Worm (Caenorhabditis elegans) whole organism, young adult: ENCODE data around the gene T02E9.6.

ENCODE experiments used
- B0261.1 ChIP-seq: sonication (generic microtip); optimal IDR thresholded peaks from 2 replicates; lab custom pipeline; 2016; ENCODE audit warnings: mild to moderate bottlenecking, missing genetic modification characterization, moderate library complexity, missing compliant biosample characterization
- B0336.3 ChIP-seq: fragments of 200-800 bp; sonication (Bioruptor generic); IDR thresholded peaks from 2 replicates; pipeline ENCODE4 v1.3.6; 2022; ENCODE audit warnings: missing genetic modification characterization, missing compliant biosample characterization
- C17E4.6 ChIP-seq: fragments of 200-800 bp; sonication (Bioruptor generic); IDR thresholded peaks from 2 replicates; pipeline ENCODE4 v1.3.6; 2022; ENCODE audit warnings: missing genetic modification reagents, missing genetic modification characterization, missing compliant biosample characterization
- F10E7.11 ChIP-seq: sonication (generic microtip); optimal IDR thresholded peaks from 2 replicates; lab custom pipeline; 2017; ENCODE audit warnings: mild to moderate bottlenecking, missing genetic modification characterization, moderate library complexity, missing compliant biosample characterization
- F33H1.4 ChIP-seq: fragments of 200-800 bp; sonication (Bioruptor generic); IDR thresholded peaks from 2 replicates; pipeline ENCODE4 v1.3.6; 2022; ENCODE audit warnings: missing genetic modification reagents, missing genetic modification characterization, missing compliant biosample characterization
- F57A8.1 ChIP-seq: fragments of 200-800 bp; sonication (Bioruptor generic); optimal IDR thresholded peaks from 2 replicates; lab custom pipeline; 2018; ENCODE audit warnings: mild to moderate bottlenecking, missing genetic modification characterization, moderate library complexity, missing compliant biosample characterization
- K11D2.4 ChIP-seq: fragments of 200-800 bp; sonication (Bioruptor generic); IDR thresholded peaks from 2 replicates; pipeline ENCODE4 v1.3.6; 2022; ENCODE audit warnings: missing genetic modification reagents, missing genetic modification characterization, missing compliant biosample characterization
- T07F8.4 ChIP-seq: sonication (generic microtip); optimal IDR thresholded peaks from 2 replicates; lab custom pipeline; 2016; ENCODE audit warnings: mild to moderate bottlenecking, missing genetic modification characterization, moderate library complexity, missing compliant biosample characterization
- T26A5.8 ChIP-seq: sonication (generic microtip); optimal IDR thresholded peaks from 2 replicates; lab custom pipeline; 2016; ENCODE audit warnings: missing genetic modification characterization, missing compliant biosample characterization
- Y79H2A.3 ChIP-seq: fragments of 200-800 bp; sonication (Bioruptor generic); conservative IDR thresholded peaks from 2 replicates; pipeline ENCODE4 v1.3.6; 2022; ENCODE audit warnings: missing genetic modification reagents, missing genetic modification characterization, missing compliant biosample characterization
- ZK185.1 ChIP-seq: sonication (generic microtip); optimal IDR thresholded peaks from 2 replicates; lab custom pipeline; 2016; ENCODE audit warnings: mild to moderate bottlenecking, missing genetic modification characterization, missing compliant biosample characterization; ENCODE audit not compliant: poor library complexity, severe bottlenecking
- attf-3 ChIP-seq: fragments of 200-800 bp; sonication (Bioruptor generic); conservative IDR thresholded peaks from 2 replicates; pipeline ENCODE4 v1.3.6; 2022; ENCODE audit warnings: missing genetic modification reagents, missing genetic modification characterization, missing compliant biosample characterization
- attf-5 ChIP-seq: fragments of 200-800 bp; sonication (Bioruptor generic); optimal IDR thresholded peaks from 2 replicates; lab custom pipeline; 2018; ENCODE audit warnings: mild to moderate bottlenecking, missing genetic modification characterization, missing compliant biosample characterization
- attf-6 ChIP-seq: fragments of 200-800 bp; sonication (Bioruptor generic); IDR thresholded peaks from 2 replicates; pipeline ENCODE4 v1.3.6; 2022; ENCODE audit warnings: missing genetic modification reagents, missing genetic modification characterization, missing compliant biosample characterization
- bed-2 ChIP-seq: fragments of 200-800 bp; sonication (Bioruptor generic); IDR thresholded peaks from 2 replicates; pipeline ENCODE4 v1.3.6; 2022; ENCODE audit warnings: missing genetic modification reagents, missing genetic modification characterization, missing compliant biosample characterization
- ceh-100 ChIP-seq: fragments of 200-800 bp; sonication (Bioruptor generic); IDR thresholded peaks from 2 replicates; pipeline ENCODE4 v1.3.6; 2022; ENCODE audit warnings: missing genetic modification reagents, missing genetic modification characterization, missing compliant biosample characterization
- efl-1 ChIP-seq: fragments of 150-350 bp; optimal IDR thresholded peaks from 2 replicates; lab custom pipeline; 2014; ENCODE audit warnings: missing biosample characterization, missing genetic modification reagents, missing genetic modification characterization
- egl-18 ChIP-seq: fragments of 200-800 bp; sonication (Bioruptor generic); IDR thresholded peaks from 2 replicates; pipeline ENCODE4 v1.3.6; 2022; ENCODE audit warnings: missing genetic modification reagents, missing genetic modification characterization, missing compliant biosample characterization
- egl-44 ChIP-seq: fragments of 200-800 bp; sonication (Bioruptor generic); IDR thresholded peaks from 2 replicates; pipeline ENCODE4 v1.3.6; 2022; ENCODE audit warnings: missing genetic modification reagents, missing genetic modification characterization, missing compliant biosample characterization
- ets-4 ChIP-seq: fragments of 200-800 bp; sonication (Bioruptor generic); optimal IDR thresholded peaks from 2 replicates; lab custom pipeline; 2018; ENCODE audit warnings: mild to moderate bottlenecking, missing genetic modification characterization, missing compliant biosample characterization
- hmg-1.2 ChIP-seq: fragments of 200-800 bp; sonication (Bioruptor generic); IDR thresholded peaks from 2 replicates; pipeline ENCODE4 v1.3.6; 2022; ENCODE audit warnings: missing genetic modification reagents, missing genetic modification characterization, missing compliant biosample characterization
- hsf-1 ChIP-seq: fragments of 200-800 bp; sonication (Bioruptor generic); IDR thresholded peaks from 2 replicates; pipeline ENCODE4 v1.3.6; 2022; ENCODE audit warnings: missing genetic modification reagents, missing genetic modification characterization, missing compliant biosample characterization
- lin-35 ChIP-seq, 3 experiments: fragments of 150-350 bp in 2 of 3; sonication (generic microtip) in 1 of 3; optimal IDR thresholded peaks; 2 replicates each; lab custom pipeline; 2014 to 2018; ENCODE audit warnings: missing biosample characterization in 3 of 3, missing genetic modification characterization in 3 of 3, missing genetic modification reagents in 3 of 3
- lin-40 ChIP-seq: sonication (generic microtip); optimal IDR thresholded peaks from 2 replicates; lab custom pipeline; 2016; ENCODE audit warnings: missing genetic modification characterization, mild to moderate bottlenecking, missing compliant biosample characterization, missing genotype, missing genetic modification reagents
- madf-3 ChIP-seq: fragments of 200-800 bp; sonication (Bioruptor generic); IDR thresholded peaks from 2 replicates; pipeline ENCODE4 v1.3.6; 2022; ENCODE audit warnings: missing genetic modification reagents, missing genetic modification characterization, missing compliant biosample characterization
- madf-6 ChIP-seq: fragments of 200-800 bp; sonication (Bioruptor generic); IDR thresholded peaks from 2 replicates; pipeline ENCODE4 v1.3.6; 2022; ENCODE audit warnings: missing genetic modification reagents, missing genetic modification characterization, missing compliant biosample characterization
- nhr-80 ChIP-seq: sonication (generic microtip); optimal IDR thresholded peaks from 2 replicates; lab custom pipeline; 2016; ENCODE audit warnings: missing genetic modification characterization, missing compliant biosample characterization
- pbrm-1 ChIP-seq: fragments of 200-800 bp; sonication (Bioruptor generic); IDR thresholded peaks from 2 replicates; pipeline ENCODE4 v1.3.6; 2022; ENCODE audit warnings: missing genetic modification reagents, missing genetic modification characterization, missing compliant biosample characterization
- rcor-1 ChIP-seq: fragments of 200-800 bp; sonication (Bioruptor generic); IDR thresholded peaks from 2 replicates; pipeline ENCODE4 v1.3.6; 2022; ENCODE audit warnings: missing genetic modification reagents, missing genetic modification characterization, missing compliant biosample characterization
- rec-8 ChIP-seq, 2 experiments: sonication (generic microtip); optimal IDR thresholded peaks; 2 replicates each; lab custom pipeline; 2016; ENCODE audit warnings: mild to moderate bottlenecking in 2 of 2, missing genetic modification characterization in 2 of 2, missing genetic modification reagents in 2 of 2, missing genotype in 2 of 2, missing biosample characterization in 1 of 2, missing compliant biosample characterization in 1 of 2, moderate library complexity in 1 of 2
- rpc-1 ChIP-seq, 2 experiments: fragments of 150-350 bp in 1 of 2; sonication (generic microtip) in 1 of 2; optimal IDR thresholded peaks; 2 replicates each; lab custom pipeline; 2014 to 2018; ENCODE audit warnings: missing biosample characterization in 1 of 2, missing genetic modification characterization in 1 of 2, missing genetic modification reagents in 1 of 2, missing genotype in 1 of 2
- snpc-3.4 ChIP-seq: sonication (generic microtip); optimal IDR thresholded peaks from 2 replicates; lab custom pipeline; 2017; ENCODE audit warnings: missing genetic modification characterization, mild to moderate bottlenecking, missing compliant biosample characterization, antibody characterized with exemption, moderate library complexity, missing genotype, missing genetic modification reagents
- snpc-4 ChIP-seq, 5 experiments: fragments of 150-350 bp in 1 of 5; sonication (generic microtip) in 4 of 5; optimal IDR thresholded peaks; 2 replicates each; lab custom pipeline; 2014 to 2018; ENCODE audit warnings: missing genetic modification characterization in 5 of 5, missing biosample characterization in 3 of 5, antibody characterized with exemption in 2 of 5, mild to moderate bottlenecking in 2 of 5, missing compliant biosample characterization in 2 of 5, missing genotype in 2 of 5, moderate library complexity in 2 of 5, missing genetic modification reagents in 1 of 5
- tbx-9 ChIP-seq: sonication (generic microtip); optimal IDR thresholded peaks from 2 replicates; lab custom pipeline; 2016; ENCODE audit warnings: borderline replicate concordance, missing genetic modification characterization, inconsistent platforms, missing compliant biosample characterization
- xnd-1 ChIP-seq: sonication (generic microtip); optimal IDR thresholded peaks from 2 replicates; lab custom pipeline; 2016; ENCODE audit warnings: missing genotype, missing genetic modification reagents, missing genetic modification characterization, missing compliant biosample characterization
- ztf-18 ChIP-seq: sonication (generic microtip); optimal IDR thresholded peaks from 2 replicates; lab custom pipeline; 2016; ENCODE audit warnings: missing genotype, mild to moderate bottlenecking, missing genetic modification characterization, missing compliant biosample characterization
- ztf-22 ChIP-seq: fragments of 200-800 bp; sonication (Bioruptor generic); optimal IDR thresholded peaks from 2 replicates; lab custom pipeline; 2018; ENCODE audit warnings: mild to moderate bottlenecking, missing genetic modification characterization, moderate library complexity, missing compliant biosample characterization
- ztf-26 ChIP-seq: sonication (generic microtip); optimal IDR thresholded peaks from 2 replicates; lab custom pipeline; 2017; ENCODE audit warnings: missing genetic modification characterization, missing compliant biosample characterization

Gene T02E9.6

ce11 chrV:11379341-11379740 is 45.2 kb upstream of the T02E9.6 start:
- TF ChIP-seq B0261.1 (tag; lab: Kevin White, UChicago) (no peak), xnd-1 (tag; lab: Kevin White, UChicago) (no peak), egl-18 (GFP tag; lab: Robert Waterston, UW) (no peak), efl-1 (GFP tag; lab: Kevin White, UChicago) (no peak), snpc-4 (GFP tag; optimal IDR thresholded peaks at IDR 0.05; lab: Kevin White, UChicago) (no peak), snpc-4 (tag; optimal IDR thresholded peaks at IDR 0.05; lab: Kevin White, UChicago) (no peak), madf-3 (no peak), ztf-18 (tag; lab: Kevin White, UChicago) (no peak), Y79H2A.3 (no peak), T07F8.4 (tag; lab: Kevin White, UChicago) (no peak), ztf-26 (tag; lab: Kevin White, UChicago) (no peak), tbx-9 (no peak), C17E4.6 (GFP tag; lab: Robert Waterston, UW) (no peak), K11D2.4 (no peak), attf-3 (GFP tag; lab: Robert Waterston, UW) (no peak), rpc-1 (optimal IDR thresholded peaks at IDR 0.05; lab: Kevin White, UChicago) (no peak), rpc-1 (tag; optimal IDR thresholded peaks at IDR 0.05; lab: Kevin White, UChicago) (no peak), F33H1.4 (no peak), attf-5 (GFP tag; lab: Kevin White, UChicago) (no peak)
- TF ChIP-seq, all 124 proteins: peak for 0

- peak; percentile 59 for TF ChIP-seq attf-5 (GFP tag; lab: Kevin White, UChicago)
- TF ChIP-seq rcor-1 (GFP tag; lab: Robert Waterston, UW), result 0 out of 2 replicates have a peak, but pooled peaks have one; percentile 17
- TF ChIP-seq F10E7.11, result no peak
- TF ChIP-seq F57A8.1 (GFP tag; lab: Kevin White, UChicago), result no peak
- TF ChIP-seq ZK185.1, result peak; percentile 23
- TF ChIP-seq lin-40 (tag; lab: Kevin White, UChicago), result peak; percentile 67
- TF ChIP-seq rec-8 (tag; optimal IDR thresholded peaks at IDR 0.05; lab: Kevin White, UChicago), result no peak
- no peak for TF ChIP-seq attf-6 (GFP tag; lab: Robert Waterston, UW)
- no peak for TF ChIP-seq madf-6
- no peak for TF ChIP-seq ztf-18 (tag; lab: Kevin White, UChicago)
- peak; percentile 48; the same call in 1 of the 2 replicates for TF ChIP-seq pbrm-1 (GFP tag; lab: Robert Waterston, UW)
- TF ChIP-seq snpc-3.4 (tag; lab: Kevin White, UChicago), result no peak
- no peak for TF ChIP-seq ets-4 (GFP tag; lab: Kevin White, UChicago)
- no peak for TF ChIP-seq egl-44 (GFP tag; lab: Robert Waterston, UW)
- TF ChIP-seq hmg-1.2, result peak; percentile 83
- peak; percentile 27 for TF ChIP-seq nhr-80 (tag; lab: Kevin White, UChicago)
- no peak for TF ChIP-seq hsf-1 (GFP tag; lab: Robert Waterston, UW)
- no peak for TF ChIP-seq ztf-22 (GFP tag; lab: Kevin White, UChicago)
- TF ChIP-seq C17E4.6 (GFP tag; lab: Robert Waterston, UW), result no peak
- no peak for TF ChIP-seq B0336.3 (GFP tag; lab: Robert Waterston, UW)
- no peak for TF ChIP-seq bed-2
- peak in 1 of 3 experiments; percentile 34 for TF ChIP-seq lin-35 (GFP tag; optimal IDR thresholded peaks at IDR 0.05; lab: Kevin White, UChicago)
- no peak for TF ChIP-seq T26A5.8
- TF ChIP-seq ceh-100 (GFP tag; lab: Robert Waterston, UW), result 0 out of 2 replicates have a peak, but pooled peaks have one; percentile 28
These were observed 41.2 kb upstream of the T02E9.6 start, which contains the start of gene cnb-1 for ce11 chrV:11375150-11375792. cnb-1 (plus strand) TSS chrV:11375742.
